Worm (Caenorhabditis elegans): ENCODE measurements around the gene srw-17.
"Not testable (repeated sequence)": the region's sequence is repeated elsewhere in the genome, so short reads cannot be mapped to it uniquely, and the experiment has no call there.

DNA sequence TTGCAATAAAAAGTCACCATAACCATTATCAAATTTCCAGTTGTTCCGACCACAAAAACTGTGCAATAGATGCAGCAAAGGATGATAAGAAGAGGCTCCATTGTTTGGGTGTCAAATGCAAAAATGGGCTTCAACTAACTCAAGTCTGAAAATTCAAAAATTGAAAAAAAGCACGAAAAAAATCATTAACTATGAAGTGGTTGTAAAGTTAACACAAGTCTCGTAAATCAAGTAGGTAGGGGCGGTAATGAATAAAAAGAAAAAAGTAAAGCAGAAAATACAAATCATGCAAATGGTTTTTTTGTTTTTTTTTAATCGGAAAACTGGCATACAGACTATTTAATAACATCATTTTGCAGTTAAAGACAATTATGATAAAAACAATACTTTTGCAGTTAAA, 20.1 kb downstream of the srw-17 start, which contains the start of gene srsx-39:
- not testable (repeated sequence) for TF ChIP-seq nhr-11 (tag; optimal IDR thresholded peaks at IDR 0.05); aha-1 (tag); fos-1 (tag; optimal IDR thresholded peaks at IDR 0.05); vab-7 (GFP tag; IDR thresholded peaks at IDR 0.05); lin-15B (tag; optimal IDR thresholded peaks at IDR 0.05); ceh-82 (tag; optimal IDR thresholded peaks at IDR 0.05); aly-2 (tag; optimal IDR thresholded peaks at IDR 0.05); fkh-10 (GFP tag; optimal IDR thresholded peaks at IDR 0.05); egl-27 (tag; optimal IDR thresholded peaks at IDR 0.05); dve-1 (tag; optimal IDR thresholded peaks at IDR 0.05; ENCODE audit: insufficient read depth); zag-1 (tag; optimal IDR thresholded peaks at IDR 0.05); madf-5 (GFP tag; IDR thresholded peaks at IDR 0.05); nhr-77 (tag; optimal IDR thresholded peaks at IDR 0.05); D1046.2 (GFP tag; IDR thresholded peaks at IDR 0.05)
